Fruit fly (Drosophila melanogaster) whole organism, wandering third instar larva: ENCODE measurements around the gene CG32650.

ENCODE experiments used
- Abd-B ChIP-seq: fragments of >200 bp; optimal IDR thresholded peaks from 2 replicates; lab custom pipeline; 2017; ENCODE audit warnings: missing biosample characterization, missing genetic modification characterization
- Vsx2 ChIP-seq: fragments of 200-300, 225-300 bp; sonication (Bioruptor generic); optimal IDR thresholded peaks from 2 replicates; lab custom pipeline; 2018; ENCODE audit warnings: missing biosample characterization, missing genetic modification characterization; ENCODE audit not compliant: partially characterized antibody
- lola ChIP-seq: fragments of >200 bp; optimal IDR thresholded peaks from 2 replicates; lab custom pipeline; 2017; ENCODE audit warnings: missing biosample characterization, missing genetic modification characterization
- pan ChIP-seq: fragments of >200 bp; optimal IDR thresholded peaks from 2 replicates; lab custom pipeline; 2017
- sv ChIP-seq: fragments of 200-800 bp; sonication (Bioruptor generic); optimal IDR thresholded peaks from 3 replicates; lab custom pipeline; 2016; ENCODE audit warnings: missing biosample characterization, missing genetic modification characterization

DNA sequence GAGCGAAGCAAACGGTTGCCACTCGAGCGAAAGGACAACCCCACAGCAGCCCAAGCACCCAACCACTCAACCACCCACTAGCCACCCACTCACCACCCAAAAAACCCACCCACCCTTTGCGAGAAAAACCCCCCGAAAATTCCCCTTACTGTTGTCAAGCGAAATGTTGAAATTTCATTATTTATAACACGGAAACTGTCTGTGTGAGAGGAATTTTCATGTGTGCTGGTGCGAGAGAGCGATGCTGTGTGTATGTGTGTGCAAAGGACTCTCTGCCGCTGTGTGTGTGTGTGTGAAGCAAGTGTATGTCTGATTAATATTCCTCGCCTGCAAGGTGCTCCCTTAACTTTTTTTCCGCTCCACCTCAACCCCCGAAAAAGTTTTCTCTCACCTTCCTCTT lies 31.3 kb upstream of the CG32650 start:
- no peak for TF ChIP-seq Abd-B (GFP tag; lab: Kevin White, UChicago)
- TF ChIP-seq Vsx2 (GFP tag; lab: Kevin White, UChicago): no peak
- TF ChIP-seq pan (lab: Kevin White, UChicago): no peak
- TF ChIP-seq sv: no peak
- TF ChIP-seq lola (GFP tag; lab: Kevin White, UChicago): no peak
